Fruit fly (Drosophila melanogaster) whole organism, prepupa: ENCODE data around the gene Sf3b2.

Experiments used
- Blimp-1 ChIP-seq: fragments of 200-800 bp; sonication (Bioruptor generic); optimal IDR thresholded peaks from 3 replicates; lab custom pipeline; 2017; ENCODE audit warnings: missing biosample characterization, missing genetic modification characterization, mild to moderate bottlenecking, moderate library complexity, missing genetic modification reagents
- CG10631 ChIP-seq: fragments of 200-800 bp; sonication (Bioruptor generic); optimal IDR thresholded peaks from 2 replicates; lab custom pipeline; 2016; ENCODE audit warnings: missing biosample characterization, missing genetic modification characterization
- CG10669 ChIP-seq: fragments of 200-800 bp; sonication (Bioruptor generic); optimal IDR thresholded peaks from 3 replicates; lab custom pipeline; 2018; ENCODE audit warnings: missing biosample characterization, mild to moderate bottlenecking, missing genetic modification characterization, moderate library complexity
- CG11762 ChIP-seq: fragments of 200-800 bp; sonication (Bioruptor generic); optimal IDR thresholded peaks from 3 replicates; lab custom pipeline; 2016; ENCODE audit warnings: missing biosample characterization, missing genetic modification characterization; ENCODE audit not compliant: insufficient read depth
- CG11902 ChIP-seq: fragments of 200-800 bp; sonication (Bioruptor generic); optimal IDR thresholded peaks from 3 replicates; lab custom pipeline; 2016; ENCODE audit warnings: missing biosample characterization, missing genetic modification characterization
- CG15336 ChIP-seq: fragments of 200-800 bp; sonication (Bioruptor generic); IDR thresholded peaks from 2 replicates; pipeline ENCODE4 v1.3.6; 2022; ENCODE audit warnings: missing biosample characterization, missing genetic modification characterization
- CG1621 ChIP-seq: fragments of 200-800 bp; sonication (Bioruptor generic); optimal IDR thresholded peaks from 3 replicates; lab custom pipeline; 2018; ENCODE audit warnings: missing biosample characterization, mild to moderate bottlenecking, missing genetic modification characterization
- CG16779 ChIP-seq: fragments of 200-800 bp; sonication (Bioruptor generic); optimal IDR thresholded peaks from 3 replicates; lab custom pipeline; 2017; ENCODE audit warnings: missing biosample characterization, mild to moderate bottlenecking, missing genetic modification characterization
- CG32006 ChIP-seq: fragments of 200-800 bp; sonication (Bioruptor generic); optimal IDR thresholded peaks from 3 replicates; lab custom pipeline; 2017; ENCODE audit warnings: missing biosample characterization, mild to moderate bottlenecking, missing genetic modification characterization
- CG34406 ChIP-seq: fragments of 200-800 bp; sonication (Bioruptor generic); optimal IDR thresholded peaks from 3 replicates; lab custom pipeline; 2016; ENCODE audit warnings: missing biosample characterization, missing genetic modification characterization
- CG3919 ChIP-seq: fragments of 200-800 bp; sonication (Bioruptor generic); optimal IDR thresholded peaks from 3 replicates; lab custom pipeline; 2016; ENCODE audit warnings: missing biosample characterization, missing genetic modification characterization
- CG4318 ChIP-seq: fragments of 200-800 bp; sonication (Bioruptor generic); optimal IDR thresholded peaks from 3 replicates; lab custom pipeline; 2017; ENCODE audit warnings: missing biosample characterization, mild to moderate bottlenecking, missing genetic modification characterization
- CG6163 ChIP-seq: fragments of 200-800 bp; sonication (Bioruptor generic); IDR thresholded peaks from 3 replicates; pipeline ENCODE4 v1.3.6; 2022; ENCODE audit warnings: missing biosample characterization, missing genetic modification characterization
- CG6276 ChIP-seq: fragments of 200-800 bp; sonication (Bioruptor generic); optimal IDR thresholded peaks from 2 replicates; lab custom pipeline; 2017; ENCODE audit warnings: missing biosample characterization, mild to moderate bottlenecking, missing genetic modification characterization
- CG6808 ChIP-seq: fragments of 200-800 bp; sonication (Bioruptor generic); optimal IDR thresholded peaks from 3 replicates; lab custom pipeline; 2017; ENCODE audit warnings: missing biosample characterization, missing genetic modification characterization, mild to moderate bottlenecking, moderate library complexity, missing genetic modification reagents
- CG6854 ChIP-seq: fragments of 200-800 bp; sonication (Bioruptor generic); optimal IDR thresholded peaks from 2 replicates; lab custom pipeline; 2017; ENCODE audit warnings: missing biosample characterization, mild to moderate bottlenecking, missing genetic modification characterization
- CG8119 ChIP-seq: fragments of 200-800 bp; sonication (Bioruptor generic); IDR thresholded peaks from 3 replicates; pipeline ENCODE4 v1.3.6; 2022; ENCODE audit warnings: missing biosample characterization, missing genetic modification characterization
- CG8319 ChIP-seq: fragments of 200-800 bp; sonication (Bioruptor generic); optimal IDR thresholded peaks from 3 replicates; lab custom pipeline; 2016; ENCODE audit warnings: missing biosample characterization, missing genetic modification characterization
- CG8632 ChIP-seq: fragments of 200-800 bp; sonication (Bioruptor generic); optimal IDR thresholded peaks from 3 replicates; lab custom pipeline; 2016; ENCODE audit warnings: missing biosample characterization, missing genetic modification characterization
- CG9139 ChIP-seq: fragments of 200-800 bp; sonication (Bioruptor generic); optimal IDR thresholded peaks from 3 replicates; lab custom pipeline; 2017; ENCODE audit warnings: missing biosample characterization, mild to moderate bottlenecking, missing genetic modification characterization
- Eip75B ChIP-seq: fragments of 200-800 bp; sonication (Bioruptor generic); optimal IDR thresholded peaks from 3 replicates; lab custom pipeline; 2016; ENCODE audit warnings: missing biosample characterization, missing genetic modification characterization
- Eip78C ChIP-seq: fragments of 200-800 bp; sonication (Bioruptor generic); peaks from one replicate; lab custom pipeline; 2016; ENCODE audit warnings: missing biosample characterization, missing genetic modification characterization
- Eip93F ChIP-seq: fragments of 200-800 bp; sonication (Bioruptor generic); optimal IDR thresholded peaks from 2 replicates; lab custom pipeline; 2016; ENCODE audit warnings: missing biosample characterization, mild to moderate bottlenecking, missing genetic modification characterization
- Ets96B ChIP-seq: fragments of 200-800 bp; optimal IDR thresholded peaks from 2 replicates; lab custom pipeline; 2019; ENCODE audit warnings: missing biosample characterization, mild to moderate bottlenecking, missing genetic modification characterization, moderate library complexity
- Gug ChIP-seq: fragments of 200-800 bp; sonication (Bioruptor generic); IDR thresholded peaks from 2 replicates; pipeline ENCODE4 v1.3.6; 2022; ENCODE audit warnings: missing biosample characterization, missing genetic modification characterization
- Hr38 ChIP-seq: sonication (Bioruptor generic); optimal IDR thresholded peaks from 2 replicates; lab custom pipeline; 2016; ENCODE audit warnings: missing biosample characterization, missing genetic modification characterization
- Hr39 ChIP-seq: fragments of 200-800 bp; sonication (Bioruptor generic); optimal IDR thresholded peaks from 2 replicates; lab custom pipeline; 2016; ENCODE audit warnings: missing biosample characterization, missing genetic modification characterization
- Lpt ChIP-seq: fragments of 200-800 bp; sonication (Bioruptor generic); optimal IDR thresholded peaks from 3 replicates; lab custom pipeline; 2016; ENCODE audit warnings: missing biosample characterization, missing genetic modification characterization
- Met ChIP-seq: fragments of 200-800 bp; sonication (Bioruptor generic); optimal IDR thresholded peaks from 3 replicates; lab custom pipeline; 2016; ENCODE audit warnings: missing biosample characterization, missing genetic modification characterization
- OdsH ChIP-seq: fragments of 200-800 bp; sonication (Bioruptor generic); optimal IDR thresholded peaks from 3 replicates; lab custom pipeline; 2016; ENCODE audit warnings: missing biosample characterization, missing genetic modification characterization
- Smox ChIP-seq: fragments of 200-800 bp; sonication (Bioruptor generic); optimal IDR thresholded peaks from 3 replicates; lab custom pipeline; 2016; ENCODE audit warnings: missing biosample characterization, missing genetic modification characterization
- Sox15 ChIP-seq: fragments of 200-800 bp; sonication (Bioruptor generic); optimal IDR thresholded peaks from 3 replicates; lab custom pipeline; 2016; ENCODE audit warnings: missing biosample characterization, missing genetic modification characterization
- achi ChIP-seq: fragments of 200-800 bp; sonication (Bioruptor generic); optimal IDR thresholded peaks from 3 replicates; lab custom pipeline; 2016; ENCODE audit warnings: missing biosample characterization, missing genetic modification characterization
- acj6 ChIP-seq: fragments of 200-800 bp; sonication (Bioruptor generic); optimal IDR thresholded peaks from 3 replicates; lab custom pipeline; 2016; ENCODE audit warnings: missing biosample characterization, missing genetic modification characterization
- cyc ChIP-seq: fragments of 200-800 bp; sonication (Bioruptor generic); optimal IDR thresholded peaks from 3 replicates; lab custom pipeline; 2016; ENCODE audit warnings: missing biosample characterization, missing genetic modification characterization
- dac ChIP-seq: fragments of 200-800 bp; sonication (Bioruptor generic); optimal IDR thresholded peaks from 2 replicates; lab custom pipeline; 2017; ENCODE audit warnings: missing biosample characterization, mild to moderate bottlenecking, missing genetic modification characterization
- dsx ChIP-seq: fragments of 200-800 bp; optimal IDR thresholded peaks from 3 replicates; lab custom pipeline; 2019; ENCODE audit warnings: missing biosample characterization, mild to moderate bottlenecking, missing genetic modification characterization, moderate library complexity; ENCODE audit not compliant: poor library complexity, severe bottlenecking
- eg ChIP-seq: fragments of 200-800 bp; sonication (Bioruptor generic); IDR thresholded peaks from 3 replicates; pipeline ENCODE4 v1.3.6; 2022; ENCODE audit warnings: missing biosample characterization, missing genetic modification characterization
- fd59A ChIP-seq: fragments of 200-800 bp; sonication (Bioruptor generic); optimal IDR thresholded peaks from 2 replicates; lab custom pipeline; 2017; ENCODE audit warnings: missing biosample characterization, mild to moderate bottlenecking, missing genetic modification characterization, missing genetic modification reagents
- fd85E ChIP-seq: fragments of 200-800 bp; sonication (Bioruptor generic); optimal IDR thresholded peaks from 3 replicates; lab custom pipeline; 2016; ENCODE audit warnings: missing biosample characterization, missing genetic modification characterization
- fkh ChIP-seq: fragments of 200-800 bp; sonication (Bioruptor generic); optimal IDR thresholded peaks from 3 replicates; lab custom pipeline; 2017; ENCODE audit warnings: missing biosample characterization, mild to moderate bottlenecking, missing genetic modification characterization, moderate library complexity
- lz ChIP-seq: fragments of 200-800 bp; sonication (Bioruptor generic); optimal IDR thresholded peaks from 3 replicates; lab custom pipeline; 2016; ENCODE audit warnings: missing biosample characterization, missing genetic modification characterization
- pdm3 ChIP-seq: fragments of 200-800 bp; sonication (Bioruptor generic); optimal IDR thresholded peaks from 3 replicates; lab custom pipeline; 2016; ENCODE audit warnings: missing biosample characterization, missing genetic modification characterization
- salr ChIP-seq, 2 experiments: fragments of 200-800 bp; sonication (Bioruptor generic); optimal IDR thresholded peaks; 3 replicates each; lab custom pipeline; 2016 to 2018; ENCODE audit warnings: missing biosample characterization in 2 of 2, missing genetic modification characterization in 2 of 2, mild to moderate bottlenecking in 1 of 2
- spab ChIP-seq: fragments of 200-800 bp; sonication (Bioruptor generic); optimal IDR thresholded peaks from 2 replicates; lab custom pipeline; 2017; ENCODE audit warnings: missing biosample characterization, mild to moderate bottlenecking, missing genetic modification characterization, missing genetic modification reagents
- ss ChIP-seq, 2 experiments: fragments of 200-800 bp; sonication (Bioruptor generic); optimal IDR thresholded peaks; 2 replicates in 1 of 2; 3 replicates in 1 of 2; lab custom pipeline; 2017 to 2018; ENCODE audit warnings: mild to moderate bottlenecking in 2 of 2, missing biosample characterization in 2 of 2, missing genetic modification characterization in 2 of 2, moderate library complexity in 1 of 2
- topi ChIP-seq: fragments of 200-800 bp; sonication (Bioruptor generic); optimal IDR thresholded peaks from 3 replicates; lab custom pipeline; 2016; ENCODE audit warnings: missing biosample characterization, missing genetic modification characterization
- vri ChIP-seq: fragments of 200-800 bp; sonication (Bioruptor generic); optimal IDR thresholded peaks from 3 replicates; lab custom pipeline; 2016; ENCODE audit warnings: missing biosample characterization, mild to moderate bottlenecking, missing genetic modification characterization

Gene Sf3b2

DNA sequence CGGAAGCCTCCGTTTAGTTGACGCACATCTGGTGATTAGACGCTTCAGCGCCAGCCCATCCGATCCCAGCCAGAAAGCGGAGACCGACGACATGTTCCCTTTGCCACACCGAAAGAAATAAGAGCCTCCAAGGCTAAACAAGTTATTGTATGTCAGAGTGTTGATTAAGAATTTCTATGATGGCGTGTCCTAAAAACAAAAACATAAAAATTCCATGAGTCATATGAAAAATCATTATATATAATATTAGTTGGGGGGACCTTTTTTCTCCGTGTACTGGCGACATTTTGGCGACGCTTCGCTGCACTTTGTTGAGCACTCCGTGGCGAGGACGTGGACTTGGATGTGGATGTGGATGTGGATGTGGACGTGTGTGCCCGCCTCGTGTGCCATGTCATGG lies 16.2 kb downstream of the Sf3b2 start (continued):
- TF ChIP-seq CG6163 (GFP tag; lab: Robert Waterston, UW): peak; percentile 89
- TF ChIP-seq CG1621: peak; percentile 21
- no peak for TF ChIP-seq Eip93F (GFP tag; lab: Kevin White, UChicago)
- no peak for TF ChIP-seq CG6808
- TF ChIP-seq CG10669 (GFP tag; lab: Kevin White, UChicago): no peak
- TF ChIP-seq OdsH (GFP tag; lab: Kevin White, UChicago): no peak
- peak; percentile 38 for TF ChIP-seq dsx (GFP tag; lab: Kevin White, UChicago)
- no peak for TF ChIP-seq Sox15
- peak; percentile 71 for TF ChIP-seq Lpt (GFP tag; lab: Kevin White, UChicago)
- peak; percentile 24 for TF ChIP-seq cyc (GFP tag; lab: Kevin White, UChicago)

DNA sequence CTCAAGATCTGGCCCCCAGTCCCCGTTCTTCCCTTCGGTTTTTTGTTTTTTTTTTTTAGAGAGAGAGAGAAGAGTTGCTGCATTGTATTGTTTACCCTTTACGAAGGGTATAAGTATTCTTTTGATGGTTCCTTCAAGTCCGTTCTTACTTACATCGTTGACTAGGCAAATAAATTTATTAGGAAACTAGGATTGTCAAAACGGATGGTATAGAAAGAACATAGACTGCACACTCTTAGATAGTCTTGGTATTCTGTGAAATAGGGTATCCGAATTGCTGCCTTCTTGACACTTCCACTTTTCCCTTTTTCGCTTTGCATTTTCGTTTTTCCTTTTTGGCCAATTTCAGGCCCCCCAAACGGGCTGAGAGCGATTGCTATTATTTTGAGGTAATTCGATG lies 17.5 kb downstream of the Sf3b2 start:
- peak; percentile 62 for TF ChIP-seq CG11762 (GFP tag; lab: Kevin White, UChicago)
- TF ChIP-seq CG16779: peak; percentile 40
- TF ChIP-seq Eip78C (GFP tag; lab: Kevin White, UChicago): peak; percentile 96
- TF ChIP-seq CG9139 (GFP tag; lab: Kevin White, UChicago): peak; percentile 17
- peak; percentile 88 for TF ChIP-seq cyc (GFP tag; lab: Kevin White, UChicago)
- TF ChIP-seq dsx (GFP tag; lab: Kevin White, UChicago): peak; percentile 76
- TF ChIP-seq pdm3 (GFP tag; lab: Kevin White, UChicago): peak; percentile 86
- no peak for TF ChIP-seq Hr38 (GFP tag; lab: Kevin White, UChicago)
- TF ChIP-seq acj6: peak; percentile 83
- TF ChIP-seq CG32006 (GFP tag; lab: Kevin White, UChicago): peak; percentile 47
- peak; percentile 85 for TF ChIP-seq lz (GFP tag; lab: Kevin White, UChicago)
- TF ChIP-seq fd85E (GFP tag; lab: Kevin White, UChicago): peak; percentile 13
- peak; percentile 65 for TF ChIP-seq CG8319 (GFP tag; lab: Kevin White, UChicago)
- peak; percentile 65 for TF ChIP-seq vri (GFP tag; lab: Kevin White, UChicago)
- TF ChIP-seq fd59A (GFP tag; lab: Kevin White, UChicago): peak; percentile 71
- TF ChIP-seq Met (GFP tag; lab: Kevin White, UChicago): peak; percentile 88
- TF ChIP-seq CG10669 (GFP tag; lab: Kevin White, UChicago): peak; percentile 74
- TF ChIP-seq CG4318 (GFP tag; lab: Kevin White, UChicago): no peak
- TF ChIP-seq CG6276 (GFP tag; lab: Kevin White, UChicago): no peak
- TF ChIP-seq fkh (GFP tag; lab: Kevin White, UChicago): no peak
- TF ChIP-seq Eip75B (GFP tag; lab: Kevin White, UChicago): peak; percentile 84
- peak; percentile 79 for TF ChIP-seq CG8632 (GFP tag; lab: Kevin White, UChicago)
- peak; percentile 86 for TF ChIP-seq CG3919 (GFP tag; lab: Kevin White, UChicago)
- TF ChIP-seq ss (GFP tag; optimal IDR thresholded peaks at IDR 0.05; lab: Kevin White, UChicago): peak; percentile 45 to 80
- TF ChIP-seq CG6854 (GFP tag; lab: Kevin White, UChicago): peak; percentile 63
- 0 out of 3 replicates have a peak, but pooled peaks have one; percentile 19 for TF ChIP-seq eg (GFP tag; lab: Robert Waterston, UW)
- peak; percentile 78 for TF ChIP-seq achi (GFP tag; lab: Kevin White, UChicago)
- peak; percentile 76 for TF ChIP-seq Sox15
- peak; percentile 23 for TF ChIP-seq Lpt (GFP tag; lab: Kevin White, UChicago)
- TF ChIP-seq dac (GFP tag; lab: Kevin White, UChicago): no peak
- peak; percentile 83 for TF ChIP-seq Smox (GFP tag; lab: Kevin White, UChicago)
- peak; percentile 77 for TF ChIP-seq CG11902 (GFP tag; lab: Kevin White, UChicago)
- TF ChIP-seq Hr39 (GFP tag; lab: Kevin White, UChicago): peak; percentile 90
- peak; percentile 76 for TF ChIP-seq Ets96B (tag; lab: Kevin White, UChicago)
- peak; percentile 50; the same call in 1 of the 3 replicates for TF ChIP-seq CG8119
- TF ChIP-seq salr (GFP tag; optimal IDR thresholded peaks at IDR 0.05; lab: Kevin White, UChicago): peak; percentile 27 to 68
- peak; percentile 61 for TF ChIP-seq spab (GFP tag; lab: Kevin White, UChicago)
- peak; percentile 81 for TF ChIP-seq CG34406 (GFP tag; lab: Kevin White, UChicago)
- TF ChIP-seq CG6808: peak; percentile 53
- TF ChIP-seq topi (GFP tag; lab: Kevin White, UChicago): peak; percentile 88
- TF ChIP-seq Blimp-1 (GFP tag; lab: Kevin White, UChicago): peak; percentile 62
- TF ChIP-seq Gug: no peak
- TF ChIP-seq CG15336 (GFP tag; lab: Robert Waterston, UW): peak; percentile 57; the same call in 1 of the 2 replicates
- peak; percentile 70 for TF ChIP-seq CG6163 (GFP tag; lab: Robert Waterston, UW)
- TF ChIP-seq CG10631 (GFP tag; lab: Kevin White, UChicago): peak; percentile 81
